Worm (Caenorhabditis elegans) whole organism, L1 larva: ENCODE results near the gene ceh-86.

Experiments
- ceh-8 ChIP-seq: fragments of 200-800 bp; sonication (Bioruptor generic); optimal IDR thresholded peaks from 2 replicates; lab custom pipeline; 2018; ENCODE audit warnings: mild to moderate bottlenecking, missing genetic modification characterization, moderate library complexity, missing compliant biosample characterization
- ceh-82 ChIP-seq, 3 experiments: fragments of 150-350 bp in 1 of 3; sonication (generic microtip) in 2 of 3; optimal IDR thresholded peaks; 2 replicates each; lab custom pipeline; 2014 to 2017; ENCODE audit warnings: missing biosample characterization in 3 of 3, missing genetic modification characterization in 3 of 3
- elt-3 ChIP-seq, 6 experiments: fragments of 150-350 bp in 1 of 6; sonication (generic microtip); optimal IDR thresholded peaks; 2 replicates each; lab custom pipeline; 2017 to 2018; ENCODE audit warnings: missing biosample characterization in 6 of 6, missing genetic modification characterization in 6 of 6, inconsistent platforms in 1 of 6
- grh-1 ChIP-seq: fragments of 200-800 bp; sonication (Bioruptor generic); IDR thresholded peaks from 2 replicates; pipeline ENCODE4 v1.3.6; 2022; ENCODE audit warnings: missing genetic modification reagents, missing genetic modification characterization, missing compliant biosample characterization
- nhr-19 ChIP-seq: fragments of 200-800 bp; sonication (Bioruptor generic); conservative IDR thresholded peaks from 2 replicates; pipeline ENCODE4 v1.3.6; 2022; ENCODE audit warnings: missing genetic modification characterization, missing compliant biosample characterization
- nhr-237 ChIP-seq: fragments of 150-350 bp; optimal IDR thresholded peaks from 2 replicates; lab custom pipeline; 2014; ENCODE audit warnings: missing biosample characterization, missing genetic modification characterization
- rnt-1 ChIP-seq: sonication (generic microtip); optimal IDR thresholded peaks from 2 replicates; lab custom pipeline; 2016; ENCODE audit warnings: mild to moderate bottlenecking, missing genetic modification characterization, moderate library complexity, missing compliant biosample characterization
- ztf-4 ChIP-seq: fragments of 150-350 bp; optimal IDR thresholded peaks from 2 replicates; lab custom pipeline; 2014; ENCODE audit warnings: missing biosample characterization, missing genetic modification characterization

DNA sequence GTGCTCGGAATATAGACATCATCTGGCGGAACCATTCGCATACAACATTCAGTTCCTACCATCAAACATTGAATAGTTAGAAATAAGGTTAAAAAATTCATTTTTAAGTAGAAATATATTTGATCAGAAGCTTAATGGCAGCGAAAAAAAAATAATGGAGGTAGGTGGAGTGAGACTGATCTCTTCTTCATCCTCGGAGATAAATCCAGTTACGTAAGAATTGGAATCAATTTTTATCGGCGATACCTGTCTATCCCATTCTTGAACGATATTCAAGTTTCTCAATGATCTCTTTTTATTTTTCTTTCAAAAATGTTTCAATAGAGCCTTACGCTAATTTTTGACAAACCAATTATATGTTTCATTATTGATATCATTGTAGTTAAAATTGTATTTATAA, 46.4 kb downstream of the ceh-86 start, which contains the start of gene F16G10.9:
- TF ChIP-seq ztf-4: no peak
- TF ChIP-seq grh-1 (GFP tag; lab: Robert Waterston, UW): no peak
- TF ChIP-seq ceh-8 (GFP tag; lab: Kevin White, UChicago): no peak
- TF ChIP-seq ceh-82 (tag; optimal IDR thresholded peaks at IDR 0.05; lab: Kevin White, UChicago): no peak
- TF ChIP-seq nhr-19 (GFP tag; lab: Robert Waterston, UW): no peak
- TF ChIP-seq nhr-237 (tag; lab: Kevin White, UChicago): no peak
- TF ChIP-seq elt-3 (tag; optimal IDR thresholded peaks at IDR 0.05; lab: Kevin White, UChicago): no peak
- TF ChIP-seq rnt-1: no peak
